Worm (Caenorhabditis elegans): ENCODE measurements around the gene F33G12.3.

The F33G12.3 gene

ce11 chrII:5032669-5033068 lies 1.2 kb downstream of the F33G12.3 start (continued):
- peak; percentile 45 for TF ChIP-seq ztf-26 (tag; optimal IDR thresholded peaks at IDR 0.05)
- peak; percentile 66 for TF ChIP-seq hmg-1.2 (GFP tag; IDR thresholded peaks at IDR 0.05)
- no peak for TF ChIP-seq bed-1 (GFP tag; IDR thresholded peaks at IDR 0.05)
- no peak for TF ChIP-seq somi-1 (GFP tag; optimal IDR thresholded peaks at IDR 0.05)
- TF ChIP-seq nhr-27 (tag; optimal IDR thresholded peaks at IDR 0.05) = peak; percentile 74
- peak; percentile 89 for TF ChIP-seq cebp-2 (GFP tag; IDR thresholded peaks at IDR 0.05)
- TF ChIP-seq lsl-1 (GFP tag; optimal IDR thresholded peaks at IDR 0.05) = peak; percentile 60
- TF ChIP-seq lin-26 (GFP tag; IDR thresholded peaks at IDR 0.05) = peak; percentile 89
- no peak for TF ChIP-seq F22D6.2 (tag; optimal IDR thresholded peaks at IDR 0.05)
- peak; percentile 62 for TF ChIP-seq snpc-3.4 (tag; optimal IDR thresholded peaks at IDR 0.05)
- TF ChIP-seq sea-2 (GFP tag; IDR thresholded peaks at IDR 0.05) = no peak
- TF ChIP-seq B0019.2 (GFP tag; conservative IDR thresholded peaks at IDR 0.05) = 0 out of 2 replicates have a peak, but pooled peaks have one; percentile 40
- peak; percentile 82 for TF ChIP-seq dox-1 (GFP tag; IDR thresholded peaks at IDR 0.05)
- TF ChIP-seq nfya-1 (tag; optimal IDR thresholded peaks at IDR 0.05; ENCODE audit: borderline replicate concordance, insufficient read depth) = no peak
- peak; percentile 70 for TF ChIP-seq F52B5.7 (tag; optimal IDR thresholded peaks at IDR 0.05)
- TF ChIP-seq ztf-25 (GFP tag; IDR thresholded peaks at IDR 0.05) = peak; percentile 90; the same call in 1 of the 2 replicates
- TF ChIP-seq hlh-26 (GFP tag; conservative IDR thresholded peaks at IDR 0.05) = no peak
- no peak for TF ChIP-seq unc-62 (GFP tag; optimal IDR thresholded peaks at IDR 0.05)
- TF ChIP-seq attf-3 (GFP tag; conservative IDR thresholded peaks at IDR 0.05) = peak; percentile 57; the same call in 1 of the 2 replicates
- peak; percentile 74 for TF ChIP-seq athp-1 (tag; optimal IDR thresholded peaks at IDR 0.05)
- peak; percentile 45; the same call in 1 of the 2 replicates for TF ChIP-seq Y79H2A.3 (GFP tag; conservative IDR thresholded peaks at IDR 0.05)
- peak; percentile 68 for TF ChIP-seq lsy-27 (tag; optimal IDR thresholded peaks at IDR 0.05; ENCODE audit: borderline replicate concordance, insufficient read depth)
- peak; percentile 63; the same call in 1 of the 2 replicates for TF ChIP-seq ekl-4 (GFP tag; IDR thresholded peaks at IDR 0.05)
- peak in 1 of 3 experiments; percentile 48 for TF ChIP-seq lin-35 (GFP tag; optimal IDR thresholded peaks at IDR 0.05)
- TF ChIP-seq madf-8 (GFP tag; conservative IDR thresholded peaks at IDR 0.05) = peak; percentile 31; the same call in 1 of the 2 replicates
- no peak for TF ChIP-seq K11D2.4 (GFP tag; IDR thresholded peaks at IDR 0.05)
- 0 out of 2 replicates have a peak, but pooled peaks have one; percentile 49 for TF ChIP-seq hsf-1 (GFP tag; IDR thresholded peaks at IDR 0.05)
- TF ChIP-seq T26A5.8 (tag; optimal IDR thresholded peaks at IDR 0.05) = peak; percentile 63
- TF ChIP-seq egrh-3 (GFP tag; IDR thresholded peaks at IDR 0.05) = peak; percentile 39; the same call in 1 of the 2 replicates
- TF ChIP-seq ceh-27 (GFP tag; optimal IDR thresholded peaks at IDR 0.05) = peak; percentile 54
- no peak for TF ChIP-seq nfya-2 (GFP tag; IDR thresholded peaks at IDR 0.05)
- peak; percentile 76 for TF ChIP-seq lin-54 (GFP tag; optimal IDR thresholded peaks at IDR 0.05)
- TF ChIP-seq F37B4.10 (GFP tag; IDR thresholded peaks at IDR 0.05) = 0 out of 2 replicates have a peak, but pooled peaks have one; percentile 78
- no peak for TF ChIP-seq pha-4 (tag; optimal IDR thresholded peaks at IDR 0.05)
- no peak for TF ChIP-seq F57C9.4 (tag; optimal IDR thresholded peaks at IDR 0.05)
- TF ChIP-seq pbrm-1 (GFP tag; IDR thresholded peaks at IDR 0.05) = peak; percentile 50; the same call in 1 of the 2 replicates
- no peak for TF ChIP-seq nhr-179 (tag; optimal IDR thresholded peaks at IDR 0.05)
- TF ChIP-seq ZK185.1 (tag; optimal IDR thresholded peaks at IDR 0.05; ENCODE audit: poor library complexity, severe bottlenecking) = peak; percentile 77
- no peak; the same call in 1 of the 2 replicates for TF ChIP-seq lir-1 (GFP tag; conservative IDR thresholded peaks at IDR 0.05)
- TF ChIP-seq atf-7 (tag; optimal IDR thresholded peaks at IDR 0.05) = peak; percentile 53
- peak; percentile 81 for TF ChIP-seq die-1 (tag; optimal IDR thresholded peaks at IDR 0.05)
- peak; percentile 60 for TF ChIP-seq F33H1.4 (GFP tag; IDR thresholded peaks at IDR 0.05)
- no peak for TF ChIP-seq ztf-22 (GFP tag; optimal IDR thresholded peaks at IDR 0.05)
- TF ChIP-seq fkh-3 (tag; optimal IDR thresholded peaks at IDR 0.05) = no peak
- peak; percentile 73 for TF ChIP-seq attf-6 (GFP tag; IDR thresholded peaks at IDR 0.05)
- peak; percentile 60 for TF ChIP-seq mxl-1 (tag; optimal IDR thresholded peaks at IDR 0.05)
- peak; percentile 22 for TF ChIP-seq F10E7.11 (tag; optimal IDR thresholded peaks at IDR 0.05)
- TF ChIP-seq tbx-9 (tag; optimal IDR thresholded peaks at IDR 0.05; ENCODE audit: borderline replicate concordance) = no peak
